Fruit fly (Drosophila melanogaster): Measurements from ENCODE around the gene lobo.

The lobo gene

DNA sequence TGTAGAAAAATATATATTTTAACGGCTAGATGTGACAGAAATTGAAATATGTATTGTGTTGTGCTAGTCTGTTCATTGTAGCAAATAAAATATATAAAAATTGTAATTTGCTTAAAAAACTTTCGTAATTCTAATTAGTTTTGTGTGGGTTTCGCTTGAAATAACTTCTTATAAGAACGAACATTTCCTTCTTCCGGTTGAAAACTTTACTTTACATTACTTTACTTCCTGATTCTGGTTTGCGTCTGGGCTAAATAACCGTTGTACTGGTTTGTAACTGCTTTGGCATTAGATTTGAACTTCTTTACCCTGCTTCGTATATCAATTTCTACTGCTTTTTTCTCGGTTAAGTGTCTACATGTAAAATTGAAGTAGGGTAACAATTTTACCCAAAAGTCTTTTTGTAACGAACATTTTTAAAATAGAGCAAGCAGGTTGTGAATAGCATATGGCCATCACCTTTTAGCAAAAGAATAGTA, at the start of gene lobo (continued):
- TF ChIP-seq acj6 (GFP tag; optimal IDR thresholded peaks at IDR 0.05) (no peak), CG15336 (GFP tag; IDR thresholded peaks at IDR 0.05) (no peak), Blimp-1 (GFP tag; optimal IDR thresholded peaks at IDR 0.05) (no peak), Hr4 (GFP tag; optimal IDR thresholded peaks at IDR 0.05) (no peak), Gug (GFP tag; IDR thresholded peaks at IDR 0.05) (no peak), Smox (GFP tag; optimal IDR thresholded peaks at IDR 0.05) (peak; percentile 3), CG10669 (GFP tag; optimal IDR thresholded peaks at IDR 0.05) (no peak)

- TF ChIP-seq pdm3 (GFP tag; optimal IDR thresholded peaks at IDR 0.05) (no peak), CG16779 (tag; optimal IDR thresholded peaks at IDR 0.05) (no peak), OdsH (GFP tag; optimal IDR thresholded peaks at IDR 0.05) (no peak), CG6276 (GFP tag; optimal IDR thresholded peaks at IDR 0.05) (no peak), Smox (GFP tag; optimal IDR thresholded peaks at IDR 0.05) (no peak), CG10631 (GFP tag; optimal IDR thresholded peaks at IDR 0.05) (no peak), Eip93F (GFP tag; optimal IDR thresholded peaks at IDR 0.05) (no peak), achi (GFP tag; optimal IDR thresholded peaks at IDR 0.05) (no peak), lz (GFP tag; optimal IDR thresholded peaks at IDR 0.05) (no peak), fkh (GFP tag; optimal IDR thresholded peaks at IDR 0.05) (no peak), dsx (GFP tag; optimal IDR thresholded peaks at IDR 0.05; ENCODE audit: poor library complexity, severe bottlenecking) (no peak), svp (GFP tag) (no peak), Lpt (GFP tag; optimal IDR thresholded peaks at IDR 0.05) (no peak), CG8119 (GFP tag; IDR thresholded peaks at IDR 0.05) (no peak), salr (GFP tag; optimal IDR thresholded peaks at IDR 0.05) (no peak), CG7368 (GFP tag; optimal IDR thresholded peaks at IDR 0.05) (no peak)
These were observed 48.0 kb upstream of the lobo start, which contains the start of gene CG11854 for dm6 chr3R:25241507-25242070. CG11854 (plus strand) TSS chr3R:25242020.

- TF ChIP-seq salr (GFP tag; optimal IDR thresholded peaks at IDR 0.05) (no peak), acj6 (GFP tag; optimal IDR thresholded peaks at IDR 0.05) (no peak), ss (GFP tag; optimal IDR thresholded peaks at IDR 0.05) (no peak), cyc (GFP tag; optimal IDR thresholded peaks at IDR 0.05) (no peak), CG15336 (GFP tag; IDR thresholded peaks at IDR 0.05) (no peak), Sox15 (GFP tag; optimal IDR thresholded peaks at IDR 0.05) (no peak), CG8319 (GFP tag; optimal IDR thresholded peaks at IDR 0.05) (no peak), CG31627 (GFP tag; optimal IDR thresholded peaks at IDR 0.05) (no peak), Sox102F (GFP tag; optimal IDR thresholded peaks at IDR 0.05) (no peak)
These were observed 46.3 kb upstream of the lobo start, which contains the start of gene to for dm6 chr3R:25239880-25240279. to (plus strand) TSS chr3R:25240180.

DNA sequence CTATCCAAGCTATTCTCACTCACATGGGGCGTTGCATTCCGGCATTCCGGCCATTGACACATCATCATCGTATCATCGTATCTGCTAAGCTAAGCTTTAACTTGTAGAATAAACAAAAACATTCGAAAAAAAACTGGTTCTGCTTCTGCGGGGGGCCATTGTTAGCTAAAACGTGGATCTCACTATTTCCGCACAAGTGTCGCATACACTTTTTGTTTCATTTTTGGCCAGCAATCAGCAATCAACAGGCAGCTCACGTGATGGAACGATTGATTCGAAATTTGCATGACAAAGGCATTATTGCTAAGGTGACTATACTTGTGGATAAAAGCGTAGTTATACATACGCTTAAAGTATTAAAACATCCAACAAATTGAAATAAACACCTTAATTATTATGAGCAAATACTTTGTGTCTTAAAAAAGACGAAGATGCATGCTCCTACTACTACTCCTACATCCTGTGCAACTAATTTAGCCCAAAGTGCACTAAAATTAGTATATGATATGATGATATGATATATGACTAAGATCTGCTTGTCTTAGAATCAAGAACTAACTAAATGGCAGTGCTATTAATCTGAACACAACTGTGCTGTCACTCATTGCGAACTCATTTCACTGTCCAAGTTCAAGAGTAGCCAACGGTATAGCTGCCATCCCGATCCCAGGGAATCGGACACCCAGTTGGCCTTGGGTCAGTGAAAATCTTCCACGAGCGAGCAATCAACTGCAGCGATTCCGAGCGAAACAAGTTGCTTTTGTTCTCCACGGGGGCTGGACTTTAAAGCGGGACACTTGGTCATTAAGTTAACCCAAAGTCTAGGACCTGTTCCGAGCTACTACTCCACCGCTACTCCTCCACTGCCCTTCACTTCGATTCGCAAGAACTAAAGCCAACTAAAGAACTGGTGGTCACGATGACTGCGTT, 45.5 kb upstream of the lobo start:
- TF ChIP-seq ss (GFP tag; optimal IDR thresholded peaks at IDR 0.05) (peak; percentile 28 to 32), cyc (GFP tag; optimal IDR thresholded peaks at IDR 0.05) (no peak), spab (GFP tag; optimal IDR thresholded peaks at IDR 0.05) (peak; percentile 22), Ets96B (tag; optimal IDR thresholded peaks at IDR 0.05) (peak; percentile 39), CG10631 (GFP tag; optimal IDR thresholded peaks at IDR 0.05) (no peak), CG3919 (GFP tag; optimal IDR thresholded peaks at IDR 0.05) (peak; percentile 6), Eip75B (GFP tag; optimal IDR thresholded peaks at IDR 0.05) (peak; percentile 31), achi (GFP tag; optimal IDR thresholded peaks at IDR 0.05) (no peak), CG6163 (GFP tag; IDR thresholded peaks at IDR 0.05) (no peak), Eip78C (GFP tag) (peak; percentile 78), CG16779 (tag; optimal IDR thresholded peaks at IDR 0.05) (no peak), Smox (GFP tag; optimal IDR thresholded peaks at IDR 0.05) (no peak), CG1621 (tag; optimal IDR thresholded peaks at IDR 0.05) (peak; percentile 45), CG6808 (GFP tag; optimal IDR thresholded peaks at IDR 0.05) (peak; percentile 47), CG3032 (tag; optimal IDR thresholded peaks at IDR 0.05) (peak; percentile 42), pdm3 (GFP tag; optimal IDR thresholded peaks at IDR 0.05) (no peak), dsx (GFP tag; optimal IDR thresholded peaks at IDR 0.05; ENCODE audit: poor library complexity, severe bottlenecking) (peak; percentile 56), Hr38 (GFP tag; optimal IDR thresholded peaks at IDR 0.05) (no peak), CG10669 (GFP tag; optimal IDR thresholded peaks at IDR 0.05) (peak; percentile 31), salr (GFP tag; optimal IDR thresholded peaks at IDR 0.05) (no peak), fd59A (GFP tag; optimal IDR thresholded peaks at IDR 0.05) (no peak), CG8632 (GFP tag; optimal IDR thresholded peaks at IDR 0.05) (no peak), Met (GFP tag; optimal IDR thresholded peaks at IDR 0.05) (no peak), CG9139 (GFP tag; optimal IDR thresholded peaks at IDR 0.05) (no peak)
